Fruit fly (Drosophila melanogaster): ENCODE results near the gene CG7202.

The CG7202 gene

dm6 chr3L:21515823-21516715 is 23.5 kb upstream of the CG7202 start, which contains the start of the genes SAK and Cdk12:
Gene SAK, minus strand, starts transcription at chr3L:21515887.
Gene Cdk12, plus strand, starts transcription at chr3L:21516306.
- TF ChIP-seq rn (GFP tag; IDR thresholded peaks at IDR 0.05) (no peak; the same call in 1 of the 2 replicates), CG8301 (tag; optimal IDR thresholded peaks at IDR 0.05) (peak; percentile 56), Snoo (tag; optimal IDR thresholded peaks at IDR 0.05) (peak; percentile 77), CG8159 (tag; optimal IDR thresholded peaks at IDR 0.05) (peak; percentile 84), D1 (tag; optimal IDR thresholded peaks at IDR 0.05) (no peak), CG10348 (GFP tag; IDR thresholded peaks at IDR 0.05) (peak; percentile 55; the same call in 1 of the 2 replicates), Pif1A (GFP tag; optimal IDR thresholded peaks at IDR 0.05) (peak; percentile 67), Ets98B (GFP tag; IDR thresholded peaks at IDR 0.05) (peak; percentile 72), Pif1B (GFP tag; optimal IDR thresholded peaks at IDR 0.05) (peak; percentile 80), gl (tag; optimal IDR thresholded peaks at IDR 0.05) (no peak), CG32121 (GFP tag; IDR thresholded peaks at IDR 0.05) (peak; percentile 77), CG34367 (tag; optimal IDR thresholded peaks at IDR 0.05) (peak; percentile 70), CG4496 (GFP tag; IDR thresholded peaks at IDR 0.05) (peak; percentile 84), CG13204 (GFP tag; optimal IDR thresholded peaks at IDR 0.05) (no peak), CG15710 (tag; optimal IDR thresholded peaks at IDR 0.05) (peak; percentile 79), EcR (GFP tag; optimal IDR thresholded peaks at IDR 0.05) (no peak), CG9948 (tag; optimal IDR thresholded peaks at IDR 0.05) (peak; percentile 74), CG14655 (GFP tag; optimal IDR thresholded peaks at IDR 0.05) (peak; percentile 87), CG12605 (GFP tag; IDR thresholded peaks at IDR 0.05) (0 out of 2 replicates have a peak, but pooled peaks have one; percentile 42), CG17806 (tag; optimal IDR thresholded peaks at IDR 0.05) (peak; percentile 72), fd96Ca (GFP tag; IDR thresholded peaks at IDR 0.05) (peak; percentile 69; the same call in 2 of the 3 replicates)

- peak; percentile 73 for TF ChIP-seq CG14655 (GFP tag; optimal IDR thresholded peaks at IDR 0.05)
- TF ChIP-seq CG4496 (GFP tag; IDR thresholded peaks at IDR 0.05): peak; percentile 71
- TF ChIP-seq Snoo (tag; optimal IDR thresholded peaks at IDR 0.05): peak; percentile 44
- TF ChIP-seq Pif1A (GFP tag; optimal IDR thresholded peaks at IDR 0.05): peak; percentile 74
- TF ChIP-seq CG10348 (GFP tag; IDR thresholded peaks at IDR 0.05): no peak
- peak; percentile 39 for TF ChIP-seq CG9948 (tag; optimal IDR thresholded peaks at IDR 0.05)
- TF ChIP-seq CG8301 (tag; optimal IDR thresholded peaks at IDR 0.05): peak; percentile 72
- TF ChIP-seq CG15710 (tag; optimal IDR thresholded peaks at IDR 0.05): peak; percentile 31
- peak; percentile 25 for TF ChIP-seq CG34367 (tag; optimal IDR thresholded peaks at IDR 0.05)
- TF ChIP-seq Pif1B (GFP tag; optimal IDR thresholded peaks at IDR 0.05): peak; percentile 37
- TF ChIP-seq CG8159 (tag; optimal IDR thresholded peaks at IDR 0.05): peak; percentile 55
- no peak for TF ChIP-seq EcR (GFP tag; optimal IDR thresholded peaks at IDR 0.05)
- TF ChIP-seq CG12605 (GFP tag; IDR thresholded peaks at IDR 0.05): 0 out of 2 replicates have a peak, but pooled peaks have one; percentile 21
- TF ChIP-seq CG13204 (GFP tag; optimal IDR thresholded peaks at IDR 0.05): no peak
- 0 out of 2 replicates have a peak, but pooled peaks have one; percentile 25 for TF ChIP-seq Ets98B (GFP tag; IDR thresholded peaks at IDR 0.05)
- TF ChIP-seq fd96Ca (GFP tag; IDR thresholded peaks at IDR 0.05): no peak
- TF ChIP-seq D1 (tag; optimal IDR thresholded peaks at IDR 0.05): no peak
- TF ChIP-seq CG17806 (tag; optimal IDR thresholded peaks at IDR 0.05): peak; percentile 45
- peak; percentile 46; the same call in 1 of the 2 replicates for TF ChIP-seq CG32121 (GFP tag; IDR thresholded peaks at IDR 0.05)
- TF ChIP-seq gl (tag; optimal IDR thresholded peaks at IDR 0.05): no peak
- TF ChIP-seq rn (GFP tag; IDR thresholded peaks at IDR 0.05): no peak
Measured at dm6 chr3L:21509488-21510122, 17.0 kb upstream of the CG7202 start.

- TF ChIP-seq D1 (tag; optimal IDR thresholded peaks at IDR 0.05) (no peak), CG32121 (GFP tag; IDR thresholded peaks at IDR 0.05) (no peak), EcR (GFP tag; optimal IDR thresholded peaks at IDR 0.05) (peak; percentile 73)
Measured at dm6 chr3L:21508621-21509020, 16.0 kb upstream of the CG7202 start.

dm6 chr3L:21507955-21508354 is 15.4 kb upstream of the CG7202 start:
- no peak for TF ChIP-seq rn (GFP tag; IDR thresholded peaks at IDR 0.05)
- no peak for TF ChIP-seq CG12605 (GFP tag; IDR thresholded peaks at IDR 0.05)
- no peak for TF ChIP-seq CG15710 (tag; optimal IDR thresholded peaks at IDR 0.05)
- no peak for TF ChIP-seq gl (tag; optimal IDR thresholded peaks at IDR 0.05)
- TF ChIP-seq CG32121 (GFP tag; IDR thresholded peaks at IDR 0.05): no peak
- no peak for TF ChIP-seq EcR (GFP tag; optimal IDR thresholded peaks at IDR 0.05)
- TF ChIP-seq Snoo (tag; optimal IDR thresholded peaks at IDR 0.05): no peak
- no peak for TF ChIP-seq CG8159 (tag; optimal IDR thresholded peaks at IDR 0.05)
- no peak for TF ChIP-seq Pif1B (GFP tag; optimal IDR thresholded peaks at IDR 0.05)
- no peak for TF ChIP-seq Ets98B (GFP tag; IDR thresholded peaks at IDR 0.05)
- no peak for TF ChIP-seq CG13204 (GFP tag; optimal IDR thresholded peaks at IDR 0.05)
- TF ChIP-seq Pif1A (GFP tag; optimal IDR thresholded peaks at IDR 0.05): no peak

- TF ChIP-seq CG13204 (GFP tag; optimal IDR thresholded peaks at IDR 0.05) (no peak), CG8159 (tag; optimal IDR thresholded peaks at IDR 0.05) (peak; percentile 70), CG32121 (GFP tag; IDR thresholded peaks at IDR 0.05) (peak; percentile 59; the same call in 1 of the 2 replicates), rn (GFP tag; IDR thresholded peaks at IDR 0.05) (no peak), CG15710 (tag; optimal IDR thresholded peaks at IDR 0.05) (peak; percentile 56), fd96Ca (GFP tag; IDR thresholded peaks at IDR 0.05) (peak; percentile 56; the same call in 2 of the 3 replicates), CG9948 (tag; optimal IDR thresholded peaks at IDR 0.05) (peak; percentile 36), Ets98B (GFP tag; IDR thresholded peaks at IDR 0.05) (no peak; the same call in 1 of the 2 replicates), D1 (tag; optimal IDR thresholded peaks at IDR 0.05) (no peak), CG17806 (tag; optimal IDR thresholded peaks at IDR 0.05) (peak; percentile 35), CG12605 (GFP tag; IDR thresholded peaks at IDR 0.05) (no peak), Pif1B (GFP tag; optimal IDR thresholded peaks at IDR 0.05) (no peak), EcR (GFP tag; optimal IDR thresholded peaks at IDR 0.05) (no peak), gl (tag; optimal IDR thresholded peaks at IDR 0.05) (no peak), Snoo (tag; optimal IDR thresholded peaks at IDR 0.05) (peak; percentile 46), CG14655 (GFP tag; optimal IDR thresholded peaks at IDR 0.05) (no peak), CG34367 (tag; optimal IDR thresholded peaks at IDR 0.05) (no peak), Pif1A (GFP tag; optimal IDR thresholded peaks at IDR 0.05) (no peak), CG10348 (GFP tag; IDR thresholded peaks at IDR 0.05) (no peak), CG4496 (GFP tag; IDR thresholded peaks at IDR 0.05) (peak; percentile 58; the same call in 1 of the 3 replicates), CG8301 (tag; optimal IDR thresholded peaks at IDR 0.05) (peak; percentile 44)
Measured at dm6 chr3L:21507354-21507928, 14.9 kb upstream of the CG7202 start, which contains the start of the genes Glg1 and M6. Gene Glg1, minus strand, starts transcription at chr3L:21507538. Gene M6, plus strand, starts transcription at chr3L:21507852.

All from whole organism, pupa.